Fruit fly (Drosophila melanogaster): Measurements from ENCODE around the gene p38a.
A peak's percentile ranks its signal among the peaks of the same experiment; 100 is the strongest.

The p38a gene

dm6 chr3R:24141013-24141592, 11.0 kb downstream of the p38a start, which contains the start of gene Kal1 (continued):
- TF ChIP-seq Vsx1 (GFP tag; optimal IDR thresholded peaks at IDR 0.05) (peak; percentile 86), CG13624 (GFP tag; optimal IDR thresholded peaks at IDR 0.05) (no peak), hb (GFP tag; IDR thresholded peaks at IDR 0.05; ENCODE audit: partially characterized antibody) (no peak), dpn (GFP tag; optimal IDR thresholded peaks at IDR 0.05) (peak in 1 of 2 experiments; percentile 86), CG11247 (GFP tag; IDR thresholded peaks at IDR 0.05) (peak; percentile 78), ranshi (GFP tag; IDR thresholded peaks at IDR 0.05) (peak; percentile 90), CG30431 (GFP tag; optimal IDR thresholded peaks at IDR 0.05) (peak; percentile 81), CG10274 (GFP tag; optimal IDR thresholded peaks at IDR 0.05) (peak; percentile 66), h (optimal IDR thresholded peaks at IDR 0.05) (no peak), Sry-δ (GFP tag; optimal IDR thresholded peaks at IDR 0.05) (no peak), CG14860 (GFP tag; IDR thresholded peaks at IDR 0.05; ENCODE audit: partially characterized antibody) (0 out of 3 replicates have a peak, but pooled peaks have one; percentile 40), CG11093 (GFP tag; IDR thresholded peaks at IDR 0.05) (peak; percentile 84), Dad (GFP tag; optimal IDR thresholded peaks at IDR 0.05) (peak; percentile 7), CG11398 (GFP tag; optimal IDR thresholded peaks at IDR 0.05) (no peak), eve (GFP tag; optimal IDR thresholded peaks at IDR 0.05) (no peak), CG4424 (GFP tag; optimal IDR thresholded peaks at IDR 0.05) (peak; percentile 92)

- TF ChIP-seq HmgD (GFP tag; optimal IDR thresholded peaks at IDR 0.05) = no peak
- no peak for TF ChIP-seq CG30403 (GFP tag; optimal IDR thresholded peaks at IDR 0.05)
- no peak for TF ChIP-seq NFAT (GFP tag; IDR thresholded peaks at IDR 0.05)
- TF ChIP-seq unc-4 (GFP tag; IDR thresholded peaks at IDR 0.05; ENCODE audit: partially characterized antibody) = no peak
- TF ChIP-seq NK7.1 (GFP tag; optimal IDR thresholded peaks at IDR 0.05) = no peak
- no peak for TF ChIP-seq Rx (GFP tag; IDR thresholded peaks at IDR 0.05)
- no peak for TF ChIP-seq D19B (GFP tag; optimal IDR thresholded peaks at IDR 0.05)
- no peak for TF ChIP-seq pb (GFP tag; optimal IDR thresholded peaks at IDR 0.05)
- no peak for TF ChIP-seq dysf (GFP tag; IDR thresholded peaks at IDR 0.05)
- no peak for TF ChIP-seq Vsx1 (GFP tag; optimal IDR thresholded peaks at IDR 0.05)
- TF ChIP-seq H2.0 (GFP tag; IDR thresholded peaks at IDR 0.05) = no peak
- no peak for TF ChIP-seq Sox100B (GFP tag; optimal IDR thresholded peaks at IDR 0.05)
- TF ChIP-seq Atf6 (GFP tag; IDR thresholded peaks at IDR 0.05) = no peak
- TF ChIP-seq Lpt (GFP tag; optimal IDR thresholded peaks at IDR 0.05) = no peak
- TF ChIP-seq ems (GFP tag; optimal IDR thresholded peaks at IDR 0.05) = no peak
- TF ChIP-seq mirr (GFP tag; optimal IDR thresholded peaks at IDR 0.05) = no peak
- no peak for TF ChIP-seq CG9876 (GFP tag; optimal IDR thresholded peaks at IDR 0.05)
- no peak for TF ChIP-seq CG15269 (tag; optimal IDR thresholded peaks at IDR 0.05)
Measured at dm6 chr3R:24139646-24140130, 12.4 kb downstream of the p38a start.

- peak; percentile 83 for TF ChIP-seq sd (tag; optimal IDR thresholded peaks at IDR 0.05)
- TF ChIP-seq slp2 (GFP tag; optimal IDR thresholded peaks at IDR 0.05) = no peak
- peak; percentile 52 for TF ChIP-seq salm (tag; optimal IDR thresholded peaks at IDR 0.05)
- TF ChIP-seq PHDP (tag; optimal IDR thresholded peaks at IDR 0.05) = peak; percentile 18
- peak; percentile 22 for TF ChIP-seq cwo (GFP tag; optimal IDR thresholded peaks at IDR 0.05)
- TF ChIP-seq CG6254 (GFP tag; optimal IDR thresholded peaks at IDR 0.05) = no peak
- no peak for TF ChIP-seq Hr78 (GFP tag; optimal IDR thresholded peaks at IDR 0.05)
- TF ChIP-seq CG1233 (GFP tag; optimal IDR thresholded peaks at IDR 0.05) = peak; percentile 3
- TF ChIP-seq CG34224 (GFP tag; IDR thresholded peaks at IDR 0.05; ENCODE audit: partially characterized antibody) = no peak
- peak in 1 of 2 experiments; percentile 6 for TF ChIP-seq Eip74EF (GFP tag; optimal IDR thresholded peaks at IDR 0.05)
- TF ChIP-seq CG13296 (GFP tag; optimal IDR thresholded peaks at IDR 0.05) = peak; percentile 20
- TF ChIP-seq Asciz (GFP tag; optimal IDR thresholded peaks at IDR 0.05) = peak; percentile 34
- peak; percentile 74 for TF ChIP-seq Hey (tag; optimal IDR thresholded peaks at IDR 0.05)
- peak; percentile 20; the same call in 1 of the 2 replicates for TF ChIP-seq GATAe (GFP tag; conservative IDR thresholded peaks at IDR 0.05)
Measured at dm6 chr3R:24138478-24139455, 13.4 kb downstream of the p38a start.
